Fruit fly (Drosophila melanogaster) S2 (cell line): ENCODE measurements around the gene CG32425.

Experiments used
- CG8478 ChIP-seq: fragments of >200 bp; optimal IDR thresholded peaks from 2 replicates; lab custom pipeline; 2018
- CTCF ChIP-seq, 2 experiments: fragments of >200 bp; optimal IDR thresholded peaks; 2 replicates each; lab custom pipeline; 2018

DNA sequence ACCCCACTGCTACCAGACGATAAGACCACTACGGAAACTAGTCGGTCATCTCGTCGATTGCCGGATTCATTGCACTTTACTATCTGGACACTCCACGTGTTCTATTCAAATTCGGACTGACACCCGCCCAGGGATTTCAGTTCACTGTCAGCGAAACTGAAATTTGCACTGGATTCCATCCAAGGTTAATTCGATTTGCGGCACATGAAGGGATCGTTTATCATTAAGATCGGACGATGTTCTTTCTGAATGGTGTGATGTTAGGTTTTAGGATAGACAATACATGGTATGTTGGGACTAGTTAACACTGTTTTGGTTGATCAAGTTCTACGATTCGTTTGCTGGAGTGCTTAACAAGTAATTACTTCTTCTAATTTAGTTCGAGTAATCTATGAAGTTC is 31.2 kb upstream of the CG32425 start, which contains the start of gene CG42764:
- TF ChIP-seq CG8478 (lab: Kevin White, UChicago) (no peak), CTCF (optimal IDR thresholded peaks at IDR 0.05; lab: Kevin White, UChicago) (no peak)
